Worm (Caenorhabditis elegans) whole organism, L1 larva: ENCODE data around the gene idpc-3.
A peak's percentile ranks its signal among the peaks of the same experiment; 100 is the strongest.

Experiments used
- C04F5.9 ChIP-seq: sonication (generic microtip); optimal IDR thresholded peaks from 2 replicates; lab custom pipeline; 2016; ENCODE audit warnings: missing genetic modification characterization, missing compliant biosample characterization
- C34B4.2 ChIP-seq: sonication (generic microtip); optimal IDR thresholded peaks from 2 replicates; lab custom pipeline; 2017; ENCODE audit warnings: mild to moderate bottlenecking, missing genetic modification characterization, missing compliant biosample characterization
- F16B12.6 ChIP-seq: fragments of 150-350 bp; optimal IDR thresholded peaks from 2 replicates; lab custom pipeline; 2014; ENCODE audit warnings: missing biosample characterization, missing genetic modification characterization
- Y116A8C.19 ChIP-seq: sonication (generic microtip); optimal IDR thresholded peaks from 2 replicates; lab custom pipeline; 2016; ENCODE audit warnings: missing compliant biosample characterization, missing genetic modification characterization, borderline replicate concordance
- aly-2 ChIP-seq: fragments of 150-350 bp; optimal IDR thresholded peaks from 2 replicates; lab custom pipeline; 2014; ENCODE audit warnings: missing biosample characterization, missing genetic modification characterization
- ama-1 ChIP-seq: fragments of 150-350 bp; optimal IDR thresholded peaks from 2 replicates; lab custom pipeline; 2014
- ceh-8 ChIP-seq: fragments of 200-800 bp; sonication (Bioruptor generic); optimal IDR thresholded peaks from 2 replicates; lab custom pipeline; 2018; ENCODE audit warnings: mild to moderate bottlenecking, missing genetic modification characterization, moderate library complexity, missing compliant biosample characterization
- ces-1 ChIP-seq: fragments of 150-350 bp; optimal IDR thresholded peaks from 2 replicates; lab custom pipeline; 2014; ENCODE audit warnings: missing biosample characterization, missing genetic modification reagents, missing genetic modification characterization
- dpl-1 ChIP-seq, 3 experiments: fragments of 150-350 bp in 2 of 3; sonication (generic microtip) in 1 of 3; optimal IDR thresholded peaks; 2 replicates each; lab custom pipeline; 2014 to 2017; ENCODE audit warnings: missing biosample characterization in 3 of 3, missing genetic modification characterization in 3 of 3, missing genetic modification reagents in 3 of 3
- dsc-1 ChIP-seq: sonication (generic microtip); optimal IDR thresholded peaks from 2 replicates; lab custom pipeline; 2016; ENCODE audit warnings: mild to moderate bottlenecking, missing genetic modification characterization, missing compliant biosample characterization
- egl-13 ChIP-seq: sonication (generic microtip); optimal IDR thresholded peaks from 2 replicates; lab custom pipeline; 2016; ENCODE audit warnings: missing genotype, missing genetic modification reagents, missing genetic modification characterization, missing compliant biosample characterization
- elt-2 ChIP-seq: sonication (generic microtip); optimal IDR thresholded peaks from 2 replicates; lab custom pipeline; 2016; ENCODE audit warnings: missing genetic modification characterization, mild to moderate bottlenecking, inconsistent platforms, missing compliant biosample characterization, missing genetic modification reagents
- ets-5 ChIP-seq: fragments of 200-800 bp; sonication (Bioruptor generic); IDR thresholded peaks from 2 replicates; pipeline ENCODE4 v1.3.6; 2022; ENCODE audit warnings: missing genetic modification characterization, missing compliant biosample characterization
- hlh-17 ChIP-seq: fragments of 200-800 bp; sonication (Bioruptor generic); optimal IDR thresholded peaks from 2 replicates; lab custom pipeline; 2018; ENCODE audit warnings: missing genetic modification characterization, mild to moderate bottlenecking, missing compliant biosample characterization, moderate library complexity, borderline replicate concordance
- hpl-2 ChIP-seq: fragments of 150-350 bp; optimal IDR thresholded peaks from 2 replicates; lab custom pipeline; 2014; ENCODE audit warnings: missing biosample characterization, missing genetic modification reagents, missing genetic modification characterization
- irx-1 ChIP-seq: sonication (generic microtip); optimal IDR thresholded peaks from 2 replicates; lab custom pipeline; 2016; ENCODE audit warnings: missing genetic modification characterization, missing compliant biosample characterization
- lin-15B ChIP-seq: fragments of 150-350 bp; sonication (generic microtip); optimal IDR thresholded peaks from 3 replicates; lab custom pipeline; 2014; ENCODE audit warnings: missing biosample characterization, missing genetic modification characterization
- lin-39 ChIP-seq: fragments of 150-350 bp; optimal IDR thresholded peaks from 2 replicates; lab custom pipeline; 2014; ENCODE audit warnings: missing biosample characterization, missing genetic modification reagents, missing genetic modification characterization
- mab-9 ChIP-seq: fragments of 200-800 bp; sonication (Bioruptor generic); IDR thresholded peaks from 2 replicates; pipeline ENCODE4 v1.3.6; 2022; ENCODE audit warnings: missing genetic modification reagents, missing genetic modification characterization, missing compliant biosample characterization
- mdl-1 ChIP-seq, 2 experiments: fragments of 150-350 bp; optimal IDR thresholded peaks; 2 replicates each; lab custom pipeline; 2014 to 2017; ENCODE audit warnings: missing biosample characterization in 2 of 2, missing genetic modification characterization in 2 of 2, inconsistent platforms in 1 of 2
- nhr-11 ChIP-seq: fragments of 150-350 bp; optimal IDR thresholded peaks from 2 replicates; lab custom pipeline; 2014; ENCODE audit warnings: missing biosample characterization, missing genetic modification characterization
- nhr-12 ChIP-seq: sonication (generic microtip); optimal IDR thresholded peaks from 2 replicates; lab custom pipeline; 2017; ENCODE audit warnings: missing biosample characterization, missing genetic modification characterization
- nhr-19 ChIP-seq: fragments of 200-800 bp; sonication (Bioruptor generic); conservative IDR thresholded peaks from 2 replicates; pipeline ENCODE4 v1.3.6; 2022; ENCODE audit warnings: missing genetic modification characterization, missing compliant biosample characterization
- nhr-28 ChIP-seq: fragments of 150-350 bp; optimal IDR thresholded peaks from 2 replicates; lab custom pipeline; 2014; ENCODE audit warnings: missing biosample characterization, missing genetic modification characterization
- nhr-47 ChIP-seq: sonication (generic microtip); optimal IDR thresholded peaks from 2 replicates; lab custom pipeline; 2016; ENCODE audit warnings: mild to moderate bottlenecking, missing genetic modification characterization, moderate library complexity, missing compliant biosample characterization
- nhr-77 ChIP-seq: fragments of 150-350 bp; optimal IDR thresholded peaks from 2 replicates; lab custom pipeline; 2014; ENCODE audit warnings: missing biosample characterization, missing genetic modification characterization
- nhr-90 ChIP-seq: sonication (generic microtip); optimal IDR thresholded peaks from 2 replicates; lab custom pipeline; 2016; ENCODE audit warnings: mild to moderate bottlenecking, missing genetic modification characterization, missing compliant biosample characterization; ENCODE audit not compliant: poor library complexity
- pag-3 ChIP-seq: sonication (generic microtip); optimal IDR thresholded peaks from 2 replicates; lab custom pipeline; 2017; ENCODE audit warnings: missing genetic modification characterization, mild to moderate bottlenecking, missing compliant biosample characterization, antibody characterized with exemption, borderline replicate concordance; ENCODE audit not compliant: insufficient read depth
- pax-3 ChIP-seq: fragments of 200-800 bp; sonication (Bioruptor generic); optimal IDR thresholded peaks from 2 replicates; lab custom pipeline; 2018; ENCODE audit warnings: mild to moderate bottlenecking, missing genetic modification characterization, moderate library complexity, missing compliant biosample characterization
- pqm-1 ChIP-seq: sonication (generic microtip); optimal IDR thresholded peaks from 3 replicates; lab custom pipeline; 2017; ENCODE audit warnings: missing biosample characterization, missing genetic modification characterization
- skn-1 ChIP-seq: fragments of 150-350 bp; optimal IDR thresholded peaks from 2 replicates; lab custom pipeline; 2014; ENCODE audit warnings: missing biosample characterization, missing genetic modification characterization
- snpc-4 ChIP-seq: fragments of 150-350 bp; optimal IDR thresholded peaks from 2 replicates; lab custom pipeline; 2014; ENCODE audit warnings: missing biosample characterization, missing genetic modification characterization
- snu-23 ChIP-seq: sonication (generic microtip); optimal IDR thresholded peaks from 2 replicates; lab custom pipeline; 2016; ENCODE audit warnings: missing genetic modification characterization, missing compliant biosample characterization
- sox-4 ChIP-seq: sonication (generic microtip); optimal IDR thresholded peaks from 2 replicates; lab custom pipeline; 2016; ENCODE audit warnings: missing genetic modification characterization, missing compliant biosample characterization
- tlp-1 ChIP-seq: fragments of 150-350 bp; optimal IDR thresholded peaks from 2 replicates; lab custom pipeline; 2014; ENCODE audit warnings: missing biosample characterization, missing genetic modification characterization
- unc-98 ChIP-seq: fragments of 200-800 bp; sonication (Bioruptor generic); IDR thresholded peaks from 2 replicates; pipeline ENCODE4 v1.3.6; 2022; ENCODE audit warnings: missing genetic modification characterization, missing compliant biosample characterization
- xbp-1 ChIP-seq: sonication (generic microtip); optimal IDR thresholded peaks from 2 replicates; lab custom pipeline; 2016; ENCODE audit warnings: missing genetic modification characterization, missing compliant biosample characterization
- zag-1 ChIP-seq: fragments of 150-350 bp; optimal IDR thresholded peaks from 2 replicates; lab custom pipeline; 2014; ENCODE audit warnings: missing biosample characterization, missing genetic modification characterization
- ztf-4 ChIP-seq: fragments of 150-350 bp; optimal IDR thresholded peaks from 2 replicates; lab custom pipeline; 2014; ENCODE audit warnings: missing biosample characterization, missing genetic modification characterization

The idpc-3 gene

DNA sequence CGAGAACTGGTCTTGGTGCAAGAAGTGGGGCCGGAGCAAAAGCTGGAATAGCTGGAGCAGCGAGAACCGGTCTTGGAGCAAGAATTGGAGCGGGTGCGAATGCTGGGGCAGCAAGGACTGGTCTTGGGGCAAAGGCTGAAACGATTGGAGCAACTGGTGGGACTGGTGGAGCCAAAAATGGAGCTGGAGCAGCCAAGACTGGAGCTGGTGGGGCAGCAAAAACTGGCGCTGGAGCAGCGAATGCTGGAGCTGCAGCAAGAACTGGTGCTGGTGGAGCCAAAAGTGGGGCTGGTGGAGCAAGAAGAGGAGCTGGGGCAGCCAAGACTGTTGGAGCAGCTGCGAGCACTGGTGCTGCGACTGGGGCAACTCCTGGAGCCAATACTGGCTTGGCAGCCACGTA is 411 bp downstream of the idpc-3 start:
- TF ChIP-seq ceh-8 (GFP tag; lab: Kevin White, UChicago) = peak; percentile 15
- no peak for TF ChIP-seq ztf-4 (tag; lab: Kevin White, UChicago)

ce11 chrV:9625604-9626446 is 3.2 kb downstream of the idpc-3 start, which contains the start of gene T06E4.7:
TSS of gene T06E4.7 (plus strand) at chrV:9626396.
- TF ChIP-seq C04F5.9 (tag; lab: Kevin White, UChicago) = no peak
- TF ChIP-seq dsc-1 (tag; lab: Kevin White, UChicago) = peak; percentile 29

DNA sequence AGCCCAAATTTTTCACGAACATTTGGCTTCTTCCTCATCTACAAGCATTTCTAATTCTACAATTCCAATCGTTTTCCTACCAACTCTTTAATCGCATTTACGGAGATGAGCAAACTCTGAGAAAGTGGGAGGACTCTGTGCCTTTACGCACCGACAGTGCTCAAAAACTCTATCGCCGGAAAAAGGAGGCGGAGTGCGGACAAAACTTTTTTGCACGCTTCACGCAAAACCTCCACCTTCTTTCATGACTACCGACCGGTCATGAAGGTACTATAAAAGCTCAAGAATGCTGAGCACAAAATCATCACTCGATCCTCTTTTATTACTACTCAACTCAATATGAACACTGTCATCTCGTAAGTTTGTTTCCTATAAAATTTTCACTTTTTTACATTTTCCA is 3.9 kb downstream of the idpc-3 start, which contains the start of gene idpc-4:
Gene idpc-4 (plus strand): TSS at position 301 of the 400 bp plus-strand sequence.
- TF ChIP-seq ama-1 = no peak
- no peak for TF ChIP-seq ets-5
- TF ChIP-seq Y116A8C.19 (tag; lab: Kevin White, UChicago) = no peak
- TF ChIP-seq hlh-17 (GFP tag; lab: Kevin White, UChicago) = no peak
- TF ChIP-seq nhr-90 (tag; lab: Kevin White, UChicago) = no peak
- no peak for TF ChIP-seq elt-2 (tag; lab: Kevin White, UChicago)
- TF ChIP-seq nhr-12 (tag; lab: Kevin White, UChicago) = no peak
- no peak for TF ChIP-seq snpc-4 (tag; lab: Kevin White, UChicago)
- no peak for TF ChIP-seq nhr-28
- TF ChIP-seq sox-4 = no peak
- no peak for TF ChIP-seq nhr-47 (tag; lab: Kevin White, UChicago)
- no peak for TF ChIP-seq dpl-1 (GFP tag; optimal IDR thresholded peaks at IDR 0.05; lab: Kevin White, UChicago)
- no peak for TF ChIP-seq mdl-1 (tag; optimal IDR thresholded peaks at IDR 0.05; lab: Kevin White, UChicago)
- no peak for TF ChIP-seq tlp-1 (tag; lab: Kevin White, UChicago)
- TF ChIP-seq F16B12.6 = no peak

ce11 chrV:9622834-9623233 is 6.2 kb downstream of the idpc-3 start, which contains the start of gene idpc-5:
TSS of gene idpc-5 (minus strand) at chrV:9622934.
- TF ChIP-seq egl-13 (tag; lab: Kevin White, UChicago) (no peak), skn-1 (tag; lab: Kevin White, UChicago) (no peak), nhr-77 (tag; lab: Kevin White, UChicago) (no peak), pax-3 (no peak), lin-15B (no peak), zag-1 (tag; lab: Kevin White, UChicago) (no peak), irx-1 (tag; lab: Kevin White, UChicago) (no peak), pag-3 (tag; lab: Kevin White, UChicago) (no peak), aly-2 (tag; lab: Kevin White, UChicago) (no peak), elt-2 (tag; lab: Kevin White, UChicago) (no peak), xbp-1 (no peak), pqm-1 (tag; lab: Kevin White, UChicago) (no peak), nhr-11 (tag; lab: Kevin White, UChicago) (no peak)

- TF ChIP-seq ces-1 (GFP tag; lab: Kevin White, UChicago) (no peak), mab-9 (GFP tag; lab: Robert Waterston, UW) (no peak), xbp-1 (no peak), egl-13 (tag; lab: Kevin White, UChicago) (no peak), dsc-1 (tag; lab: Kevin White, UChicago) (no peak), snu-23 (GFP tag; lab: Kevin White, UChicago) (no peak), nhr-19 (no peak), lin-39 (tag; lab: Kevin White, UChicago) (no peak), unc-98 (GFP tag; lab: Robert Waterston, UW) (no peak), hpl-2 (GFP tag; lab: Kevin White, UChicago) (no peak), nhr-11 (tag; lab: Kevin White, UChicago) (no peak), skn-1 (tag; lab: Kevin White, UChicago) (no peak), C34B4.2 (no peak)
Measured at ce11 chrV:9621437-9621836, 7.6 kb downstream of the idpc-3 start.
